Worm (Caenorhabditis elegans) whole organism, young adult: ENCODE measurements around the gene fkh-3.

Experiments
- B0019.2 ChIP-seq: fragments of 200-800 bp; sonication (Bioruptor generic); conservative IDR thresholded peaks from 2 replicates; pipeline ENCODE4 v1.3.6; 2022; ENCODE audit warnings: missing genetic modification reagents, missing genetic modification characterization, missing compliant biosample characterization
- C17E4.6 ChIP-seq: fragments of 200-800 bp; sonication (Bioruptor generic); IDR thresholded peaks from 2 replicates; pipeline ENCODE4 v1.3.6; 2022; ENCODE audit warnings: missing genetic modification reagents, missing genetic modification characterization, missing compliant biosample characterization
- D2030.7 ChIP-seq: fragments of 200-800 bp; sonication (Bioruptor generic); IDR thresholded peaks from 2 replicates; pipeline ENCODE4 v1.3.6; 2022; ENCODE audit warnings: missing genetic modification reagents, missing genetic modification characterization, missing compliant biosample characterization
- F23B12.7 ChIP-seq: sonication (generic microtip); optimal IDR thresholded peaks from 2 replicates; lab custom pipeline; 2017; ENCODE audit warnings: missing genetic modification characterization, mild to moderate bottlenecking, missing compliant biosample characterization, antibody characterized with exemption, moderate library complexity; ENCODE audit not compliant: insufficient read depth
- F33H1.4 ChIP-seq: fragments of 200-800 bp; sonication (Bioruptor generic); IDR thresholded peaks from 2 replicates; pipeline ENCODE4 v1.3.6; 2022; ENCODE audit warnings: missing genetic modification reagents, missing genetic modification characterization, missing compliant biosample characterization
- F37B4.10 ChIP-seq: fragments of 200-800 bp; sonication (Bioruptor generic); IDR thresholded peaks from 2 replicates; pipeline ENCODE4 v1.3.6; 2022; ENCODE audit warnings: missing genetic modification characterization, missing compliant biosample characterization
- F39B2.1 ChIP-seq: fragments of 200-800 bp; sonication (Bioruptor generic); IDR thresholded peaks from 2 replicates; pipeline ENCODE4 v1.3.6; 2022; ENCODE audit warnings: missing genetic modification reagents, missing genetic modification characterization, missing compliant biosample characterization
- F57A8.1 ChIP-seq: fragments of 200-800 bp; sonication (Bioruptor generic); optimal IDR thresholded peaks from 2 replicates; lab custom pipeline; 2018; ENCODE audit warnings: mild to moderate bottlenecking, missing genetic modification characterization, moderate library complexity, missing compliant biosample characterization
- T26A5.8 ChIP-seq: sonication (generic microtip); optimal IDR thresholded peaks from 2 replicates; lab custom pipeline; 2016; ENCODE audit warnings: missing genetic modification characterization, missing compliant biosample characterization
- Y53F4B.3 ChIP-seq: fragments of 200-800 bp; sonication (Bioruptor generic); IDR thresholded peaks from 2 replicates; pipeline ENCODE4 v1.3.6; 2022; ENCODE audit warnings: missing genetic modification reagents, missing genetic modification characterization, missing compliant biosample characterization
- Y53G8AR.9 ChIP-seq: fragments of 200-800 bp; sonication (Bioruptor generic); conservative IDR thresholded peaks from 2 replicates; pipeline ENCODE4 v1.3.6; 2022; ENCODE audit warnings: missing genetic modification reagents, missing genetic modification characterization, missing compliant biosample characterization
- Y56A3A.18 ChIP-seq: fragments of 200-800 bp; sonication (Bioruptor generic); IDR thresholded peaks from 2 replicates; pipeline ENCODE4 v1.3.6; 2022; ENCODE audit warnings: missing genetic modification reagents, missing genetic modification characterization, missing compliant biosample characterization
- Y67H2A.10 ChIP-seq: fragments of 200-800 bp; sonication (Bioruptor generic); conservative IDR thresholded peaks from 2 replicates; pipeline ENCODE4 v1.3.6; 2022; ENCODE audit warnings: missing genetic modification reagents, missing genetic modification characterization, missing compliant biosample characterization
- Y79H2A.3 ChIP-seq: fragments of 200-800 bp; sonication (Bioruptor generic); conservative IDR thresholded peaks from 2 replicates; pipeline ENCODE4 v1.3.6; 2022; ENCODE audit warnings: missing genetic modification reagents, missing genetic modification characterization, missing compliant biosample characterization
- akir-1 ChIP-seq: fragments of 200-800 bp; sonication (Bioruptor generic); optimal IDR thresholded peaks from 2 replicates; lab custom pipeline; 2018; ENCODE audit warnings: mild to moderate bottlenecking, missing genetic modification characterization, moderate library complexity, missing compliant biosample characterization
- ama-1 ChIP-seq, 3 experiments: fragments of 150-350 bp in 1 of 3; sonication (generic microtip) in 2 of 3; optimal IDR thresholded peaks; 2 replicates each; lab custom pipeline; 2014 to 2018; ENCODE audit warnings: missing biosample characterization in 2 of 3, missing genetic modification characterization in 2 of 3, missing genetic modification reagents in 2 of 3
- athp-1 ChIP-seq: sonication (generic microtip); optimal IDR thresholded peaks from 2 replicates; lab custom pipeline; 2017; ENCODE audit warnings: mild to moderate bottlenecking, missing genetic modification characterization, missing compliant biosample characterization
- attf-5 ChIP-seq: fragments of 200-800 bp; sonication (Bioruptor generic); optimal IDR thresholded peaks from 2 replicates; lab custom pipeline; 2018; ENCODE audit warnings: mild to moderate bottlenecking, missing genetic modification characterization, missing compliant biosample characterization
- attf-6 ChIP-seq: fragments of 200-800 bp; sonication (Bioruptor generic); IDR thresholded peaks from 2 replicates; pipeline ENCODE4 v1.3.6; 2022; ENCODE audit warnings: missing genetic modification reagents, missing genetic modification characterization, missing compliant biosample characterization
- bed-1 ChIP-seq: fragments of 200-800 bp; sonication (Bioruptor generic); IDR thresholded peaks from 2 replicates; pipeline ENCODE4 v1.3.6; 2022; ENCODE audit warnings: missing genetic modification reagents, missing genetic modification characterization, missing compliant biosample characterization
- bed-2 ChIP-seq: fragments of 200-800 bp; sonication (Bioruptor generic); IDR thresholded peaks from 2 replicates; pipeline ENCODE4 v1.3.6; 2022; ENCODE audit warnings: missing genetic modification reagents, missing genetic modification characterization, missing compliant biosample characterization
- ceh-100 ChIP-seq: fragments of 200-800 bp; sonication (Bioruptor generic); IDR thresholded peaks from 2 replicates; pipeline ENCODE4 v1.3.6; 2022; ENCODE audit warnings: missing genetic modification reagents, missing genetic modification characterization, missing compliant biosample characterization
- ceh-58 ChIP-seq: fragments of 200-800 bp; sonication (Bioruptor generic); IDR thresholded peaks from 2 replicates; pipeline ENCODE4 v1.3.6; 2022; ENCODE audit warnings: missing genetic modification characterization, missing compliant biosample characterization
- ceh-79 ChIP-seq: sonication (generic microtip); optimal IDR thresholded peaks from 2 replicates; lab custom pipeline; 2017; ENCODE audit warnings: mild to moderate bottlenecking, missing genetic modification characterization, missing compliant biosample characterization
- chd-7 ChIP-seq: sonication (generic microtip); optimal IDR thresholded peaks from 2 replicates; lab custom pipeline; 2016; ENCODE audit warnings: mild to moderate bottlenecking, missing genetic modification characterization, moderate library complexity, missing compliant biosample characterization
- die-1 ChIP-seq: sonication (generic microtip); optimal IDR thresholded peaks from 2 replicates; lab custom pipeline; 2016; ENCODE audit warnings: missing genotype, mild to moderate bottlenecking, missing genetic modification characterization, missing compliant biosample characterization
- dpl-1 ChIP-seq: fragments of 150-350 bp; optimal IDR thresholded peaks from 2 replicates; lab custom pipeline; 2014; ENCODE audit warnings: missing biosample characterization, missing genetic modification reagents, missing genetic modification characterization
- efl-1 ChIP-seq: fragments of 150-350 bp; optimal IDR thresholded peaks from 2 replicates; lab custom pipeline; 2014; ENCODE audit warnings: missing biosample characterization, missing genetic modification reagents, missing genetic modification characterization
- ekl-4 ChIP-seq: fragments of 200-800 bp; sonication (Bioruptor generic); IDR thresholded peaks from 2 replicates; pipeline ENCODE4 v1.3.6; 2022; ENCODE audit warnings: missing genetic modification reagents, missing genetic modification characterization, missing compliant biosample characterization
- him-1 ChIP-seq: sonication (generic microtip); optimal IDR thresholded peaks from 2 replicates; lab custom pipeline; 2016; ENCODE audit warnings: missing genotype, missing genetic modification reagents, missing genetic modification characterization, missing compliant biosample characterization
- hmg-20 ChIP-seq: fragments of 200-800 bp; sonication (Bioruptor generic); IDR thresholded peaks from 2 replicates; pipeline ENCODE4 v1.3.6; 2022; ENCODE audit warnings: missing genetic modification reagents, missing genetic modification characterization, missing compliant biosample characterization
- hsf-1 ChIP-seq: fragments of 200-800 bp; sonication (Bioruptor generic); IDR thresholded peaks from 2 replicates; pipeline ENCODE4 v1.3.6; 2022; ENCODE audit warnings: missing genetic modification reagents, missing genetic modification characterization, missing compliant biosample characterization
- let-526 ChIP-seq: fragments of 200-800 bp; sonication (Bioruptor generic); IDR thresholded peaks from 2 replicates; pipeline ENCODE4 v1.3.6; 2022; ENCODE audit warnings: missing genetic modification reagents, missing genetic modification characterization, missing compliant biosample characterization
- lin-26 ChIP-seq: fragments of 200-800 bp; sonication (Bioruptor generic); IDR thresholded peaks from 2 replicates; pipeline ENCODE4 v1.3.6; 2022; ENCODE audit warnings: missing genetic modification reagents, missing genetic modification characterization, missing compliant biosample characterization
- lsl-1 ChIP-seq: fragments of 200-800 bp; sonication (Bioruptor generic); optimal IDR thresholded peaks from 2 replicates; lab custom pipeline; 2018; ENCODE audit warnings: mild to moderate bottlenecking, missing genetic modification characterization, moderate library complexity, missing compliant biosample characterization
- mel-28 ChIP-seq: sonication (generic microtip); optimal IDR thresholded peaks from 2 replicates; lab custom pipeline; 2016; ENCODE audit warnings: borderline replicate concordance, mild to moderate bottlenecking, missing genetic modification characterization, missing compliant biosample characterization
- mes-4 ChIP-seq: sonication (generic microtip); optimal IDR thresholded peaks from 2 replicates; lab custom pipeline; 2016; ENCODE audit warnings: missing genotype, missing genetic modification characterization, missing compliant biosample characterization
- mxl-1 ChIP-seq: sonication (generic microtip); optimal IDR thresholded peaks from 2 replicates; lab custom pipeline; 2016; ENCODE audit warnings: missing genetic modification characterization, missing compliant biosample characterization
- nfya-2 ChIP-seq: fragments of 200-800 bp; sonication (Bioruptor generic); IDR thresholded peaks from 2 replicates; pipeline ENCODE4 v1.3.6; 2022; ENCODE audit warnings: missing genetic modification reagents, missing genetic modification characterization, missing compliant biosample characterization
- nfyb-1 ChIP-seq: fragments of 200-800 bp; sonication (Bioruptor generic); IDR thresholded peaks from 2 replicates; pipeline ENCODE4 v1.3.6; 2022; ENCODE audit warnings: missing genetic modification reagents, missing genetic modification characterization, missing compliant biosample characterization
- pbrm-1 ChIP-seq: fragments of 200-800 bp; sonication (Bioruptor generic); IDR thresholded peaks from 2 replicates; pipeline ENCODE4 v1.3.6; 2022; ENCODE audit warnings: missing genetic modification reagents, missing genetic modification characterization, missing compliant biosample characterization
- repo-1 ChIP-seq: sonication (generic microtip); optimal IDR thresholded peaks from 2 replicates; lab custom pipeline; 2017; ENCODE audit warnings: mild to moderate bottlenecking, missing genetic modification characterization, missing compliant biosample characterization
- rpc-1 ChIP-seq, 2 experiments: fragments of 150-350 bp in 1 of 2; sonication (generic microtip) in 1 of 2; optimal IDR thresholded peaks; 2 replicates each; lab custom pipeline; 2014 to 2018; ENCODE audit warnings: missing biosample characterization in 1 of 2, missing genetic modification characterization in 1 of 2, missing genetic modification reagents in 1 of 2, missing genotype in 1 of 2
- sea-2 ChIP-seq: fragments of 200-800 bp; sonication (Bioruptor generic); IDR thresholded peaks from 2 replicates; pipeline ENCODE4 v1.3.6; 2022; ENCODE audit warnings: missing genetic modification characterization, missing compliant biosample characterization
- snpc-3.4 ChIP-seq: sonication (generic microtip); optimal IDR thresholded peaks from 2 replicates; lab custom pipeline; 2017; ENCODE audit warnings: missing genetic modification characterization, mild to moderate bottlenecking, missing compliant biosample characterization, antibody characterized with exemption, moderate library complexity, missing genotype, missing genetic modification reagents
- snpc-4 ChIP-seq, 5 experiments: fragments of 150-350 bp in 1 of 5; sonication (generic microtip) in 4 of 5; optimal IDR thresholded peaks; 2 replicates each; lab custom pipeline; 2014 to 2018; ENCODE audit warnings: missing genetic modification characterization in 5 of 5, missing biosample characterization in 3 of 5, antibody characterized with exemption in 2 of 5, mild to moderate bottlenecking in 2 of 5, missing compliant biosample characterization in 2 of 5, missing genotype in 2 of 5, moderate library complexity in 2 of 5, missing genetic modification reagents in 1 of 5
- ztf-22 ChIP-seq: fragments of 200-800 bp; sonication (Bioruptor generic); optimal IDR thresholded peaks from 2 replicates; lab custom pipeline; 2018; ENCODE audit warnings: mild to moderate bottlenecking, missing genetic modification characterization, moderate library complexity, missing compliant biosample characterization
- ztf-6 ChIP-seq: fragments of 200-800 bp; sonication (Bioruptor generic); IDR thresholded peaks from 2 replicates; pipeline ENCODE4 v1.3.6; 2022; ENCODE audit warnings: missing genetic modification reagents, missing genetic modification characterization, missing compliant biosample characterization

Gene fkh-3

ce11 chrX:13414974-13415373, 8.3 kb downstream of the fkh-3 start (continued):
- TF ChIP-seq repo-1 (tag; lab: Kevin White, UChicago), result no peak
- no peak for TF ChIP-seq bed-1 (GFP tag; lab: Robert Waterston, UW)
- TF ChIP-seq Y56A3A.18, result no peak
- peak; percentile 50 for TF ChIP-seq D2030.7 (GFP tag; lab: Robert Waterston, UW)
- TF ChIP-seq die-1, result peak; percentile 65
- no peak for TF ChIP-seq ztf-6 (GFP tag; lab: Robert Waterston, UW)
- TF ChIP-seq chd-7 (tag; lab: Kevin White, UChicago), result peak; percentile 55
- no peak for TF ChIP-seq attf-6 (GFP tag; lab: Robert Waterston, UW)
- no peak for TF ChIP-seq athp-1 (tag; lab: Kevin White, UChicago)
- TF ChIP-seq nfyb-1 (GFP tag; lab: Robert Waterston, UW), result peak; percentile 44; the same call in 1 of the 2 replicates
- TF ChIP-seq F39B2.1 (GFP tag; lab: Robert Waterston, UW), result no peak
- TF ChIP-seq F57A8.1 (GFP tag; lab: Kevin White, UChicago), result no peak
- no peak for TF ChIP-seq bed-2 (GFP tag; lab: Robert Waterston, UW)
- TF ChIP-seq Y79H2A.3, result no peak
- TF ChIP-seq lsl-1 (GFP tag; lab: Kevin White, UChicago), result no peak
- no peak for TF ChIP-seq sea-2 (GFP tag; lab: Robert Waterston, UW)
- no peak for TF ChIP-seq akir-1 (GFP tag; lab: Kevin White, UChicago)
- no peak for TF ChIP-seq ama-1 (optimal IDR thresholded peaks at IDR 0.05; lab: Kevin White, UChicago)
- peak in 1 of 2 experiments; percentile 58 for TF ChIP-seq ama-1 (GFP tag; optimal IDR thresholded peaks at IDR 0.05; lab: Kevin White, UChicago)
- peak; percentile 13 for TF ChIP-seq ceh-79 (tag; lab: Kevin White, UChicago)
- no peak for TF ChIP-seq Y67H2A.10 (GFP tag; lab: Robert Waterston, UW)
- TF ChIP-seq ceh-100, result no peak
- no peak for TF ChIP-seq T26A5.8
- TF ChIP-seq snpc-3.4 (tag; lab: Kevin White, UChicago), result peak; percentile 49
- no peak for TF ChIP-seq dpl-1 (GFP tag; lab: Kevin White, UChicago)
- TF ChIP-seq F33H1.4, result no peak
- TF ChIP-seq him-1 (tag; lab: Kevin White, UChicago), result peak; percentile 85
- no peak for TF ChIP-seq mes-4 (tag; lab: Kevin White, UChicago)
- peak; percentile 69 for TF ChIP-seq lin-26
- TF ChIP-seq pbrm-1 (GFP tag; lab: Robert Waterston, UW), result no peak; the same call in 1 of the 2 replicates
- no peak for TF ChIP-seq F37B4.10 (GFP tag; lab: Robert Waterston, UW)
- TF ChIP-seq attf-5, result no peak
- TF ChIP-seq efl-1 (GFP tag; lab: Kevin White, UChicago), result no peak
- TF ChIP-seq let-526 (GFP tag; lab: Robert Waterston, UW), result no peak
- TF ChIP-seq snpc-4 (GFP tag; optimal IDR thresholded peaks at IDR 0.05; lab: Kevin White, UChicago), result peak; percentile 75
- TF ChIP-seq snpc-4 (tag; optimal IDR thresholded peaks at IDR 0.05; lab: Kevin White, UChicago), result peak in 3 of 4 experiments; percentile 3 to 82 (median 72)
- TF ChIP-seq B0019.2 (GFP tag; lab: Robert Waterston, UW), result no peak
- no peak for TF ChIP-seq Y53G8AR.9 (GFP tag; lab: Robert Waterston, UW)
- no peak for TF ChIP-seq ztf-22 (GFP tag; lab: Kevin White, UChicago)
- no peak for TF ChIP-seq hsf-1 (GFP tag; lab: Robert Waterston, UW)
- peak; percentile 64 for TF ChIP-seq F23B12.7 (tag; lab: Kevin White, UChicago)
- TF ChIP-seq ceh-58 (GFP tag; lab: Robert Waterston, UW), result no peak
- TF ChIP-seq ekl-4 (GFP tag; lab: Robert Waterston, UW), result peak; percentile 37; the same call in 1 of the 2 replicates
- TF ChIP-seq rpc-1 (optimal IDR thresholded peaks at IDR 0.05; lab: Kevin White, UChicago), result peak; percentile 69
- peak; percentile 79 for TF ChIP-seq rpc-1 (tag; optimal IDR thresholded peaks at IDR 0.05; lab: Kevin White, UChicago)
- TF ChIP-seq mxl-1 (tag; lab: Kevin White, UChicago), result peak; percentile 33
- no peak for TF ChIP-seq Y53F4B.3 (GFP tag; lab: Robert Waterston, UW)
- TF ChIP-seq nfya-2, result no peak
- no peak for TF ChIP-seq mel-28
- TF ChIP-seq hmg-20 (GFP tag; lab: Robert Waterston, UW), result no peak
- TF ChIP-seq C17E4.6 (GFP tag; lab: Robert Waterston, UW), result no peak
